Fruit fly (Drosophila melanogaster) whole organism, embryonic: Measurements from ENCODE around the gene CG10208.

Experiments used
- Abd-B ChIP-seq: fragments of 200-800 bp; sonication (Bioruptor generic); optimal IDR thresholded peaks from 2 replicates; lab custom pipeline; 2018; ENCODE audit warnings: missing biosample characterization, mild to moderate bottlenecking, missing genetic modification characterization, moderate library complexity
- Aef1 ChIP-seq: fragments of 200-800 bp; sonication (Bioruptor generic); IDR thresholded peaks from 3 replicates; pipeline ENCODE4 v1.3.6; 2022; ENCODE audit warnings: missing biosample characterization, missing genetic modification characterization
- BtbVII ChIP-seq: fragments of 200-800 bp; sonication (Bioruptor generic); optimal IDR thresholded peaks from 3 replicates; lab custom pipeline; 2017; ENCODE audit warnings: missing biosample characterization, mild to moderate bottlenecking, missing genetic modification characterization
- CG10267 ChIP-seq: fragments of 200-800 bp; sonication (Bioruptor generic); optimal IDR thresholded peaks from 2 replicates; lab custom pipeline; 2018; ENCODE audit warnings: missing biosample characterization, mild to moderate bottlenecking, missing genetic modification characterization, moderate library complexity
- CG10654 ChIP-seq: fragments of 200-800 bp; sonication (Bioruptor generic); optimal IDR thresholded peaks from 2 replicates; lab custom pipeline; 2016; ENCODE audit warnings: missing biosample characterization, missing genetic modification characterization
- CG10959 ChIP-seq: fragments of 200-800 bp; sonication (Bioruptor generic); IDR thresholded peaks from 2 replicates; pipeline ENCODE4 v1.3.6; 2022; ENCODE audit warnings: missing biosample characterization, missing genetic modification characterization
- CG11723 ChIP-seq: fragments of 200-800 bp; sonication (Bioruptor generic); optimal IDR thresholded peaks from 2 replicates; lab custom pipeline; 2017; ENCODE audit warnings: missing biosample characterization, mild to moderate bottlenecking, missing genetic modification characterization
- CG12104 ChIP-seq: fragments of 200-800 bp; sonication (Bioruptor generic); optimal IDR thresholded peaks from 3 replicates; lab custom pipeline; 2016; ENCODE audit warnings: missing biosample characterization, missing genetic modification characterization
- CG12659 ChIP-seq: fragments of 200-800 bp; sonication (Bioruptor generic); optimal IDR thresholded peaks from 3 replicates; lab custom pipeline; 2017; ENCODE audit warnings: mild to moderate bottlenecking, missing biosample characterization, missing genetic modification reagents, missing genetic modification characterization
- CG14965 ChIP-seq: fragments of 200-800 bp; sonication (Bioruptor generic); optimal IDR thresholded peaks from 2 replicates; lab custom pipeline; 2016; ENCODE audit warnings: missing biosample characterization, missing genetic modification characterization, borderline replicate concordance
- CG17186 ChIP-seq: fragments of 200-800 bp; sonication (Bioruptor generic); optimal IDR thresholded peaks from 3 replicates; lab custom pipeline; 2017; ENCODE audit warnings: missing biosample characterization, missing genetic modification reagents, missing genetic modification characterization
- CG18619 ChIP-seq: fragments of 200-800 bp; sonication (Bioruptor generic); optimal IDR thresholded peaks from 3 replicates; lab custom pipeline; 2017; ENCODE audit warnings: missing biosample characterization, mild to moderate bottlenecking, missing genetic modification characterization
- CG2202 ChIP-seq: fragments of 200-800 bp; sonication (Bioruptor generic); optimal IDR thresholded peaks from 2 replicates; lab custom pipeline; 2018; ENCODE audit warnings: missing biosample characterization, mild to moderate bottlenecking, missing genetic modification characterization
- CG3847 ChIP-seq: fragments of 200-800 bp; sonication (Bioruptor generic); IDR thresholded peaks from 2 replicates; pipeline ENCODE4 v1.3.6; 2022; ENCODE audit warnings: missing biosample characterization, missing genetic modification characterization
- CG42726 ChIP-seq: fragments of 200-800 bp; sonication (Bioruptor generic); IDR thresholded peaks from 2 replicates; pipeline ENCODE4 v1.3.6; 2022; ENCODE audit warnings: missing biosample characterization, missing genetic modification characterization; ENCODE audit not compliant: partially characterized antibody
- CG4282 ChIP-seq: fragments of 200-800 bp; sonication (Bioruptor generic); optimal IDR thresholded peaks from 2 replicates; lab custom pipeline; 2016; ENCODE audit warnings: missing biosample characterization, missing genetic modification characterization
- CG7556 ChIP-seq: fragments of 200-800 bp; sonication (Bioruptor generic); optimal IDR thresholded peaks from 2 replicates; lab custom pipeline; 2017; ENCODE audit warnings: missing biosample characterization, mild to moderate bottlenecking, missing genetic modification characterization
- CG7963 ChIP-seq: fragments of 200-800 bp; sonication (Bioruptor generic); IDR thresholded peaks from 3 replicates; pipeline ENCODE4 v1.3.6; 2022; ENCODE audit warnings: missing biosample characterization, missing genetic modification characterization; ENCODE audit not compliant: partially characterized antibody
- CG7987 ChIP-seq: fragments of 200-800 bp; sonication (Bioruptor generic); optimal IDR thresholded peaks from 2 replicates; lab custom pipeline; 2018; ENCODE audit warnings: missing biosample characterization, mild to moderate bottlenecking, missing genetic modification characterization, moderate library complexity
- CG8388 ChIP-seq: fragments of 200-800 bp; sonication (Bioruptor generic); optimal IDR thresholded peaks from 2 replicates; lab custom pipeline; 2019; ENCODE audit warnings: missing biosample characterization, mild to moderate bottlenecking, missing genetic modification characterization, moderate library complexity
- CG9437 ChIP-seq: fragments of 200-800 bp; sonication (Bioruptor generic); optimal IDR thresholded peaks from 2 replicates; lab custom pipeline; 2018; ENCODE audit warnings: missing biosample characterization, mild to moderate bottlenecking, missing genetic modification characterization
- CG9609 ChIP-seq: fragments of 200-800 bp; sonication (Bioruptor generic); optimal IDR thresholded peaks from 3 replicates; lab custom pipeline; 2016; ENCODE audit warnings: missing biosample characterization, missing genetic modification characterization
- CkIIα-i1 ChIP-seq: fragments of 200-800 bp; sonication (Bioruptor generic); IDR thresholded peaks from 2 replicates; pipeline ENCODE4 v1.3.6; 2022; ENCODE audit warnings: missing biosample characterization, missing genetic modification characterization
- Dek ChIP-seq: fragments of 200-800 bp; sonication (Bioruptor generic); optimal IDR thresholded peaks from 3 replicates; lab custom pipeline; 2019; ENCODE audit warnings: missing biosample characterization, mild to moderate bottlenecking, missing genetic modification characterization, moderate library complexity
- ERR ChIP-seq: fragments of 200-800 bp; sonication (Bioruptor generic); optimal IDR thresholded peaks from 2 replicates; lab custom pipeline; 2016; ENCODE audit warnings: missing biosample characterization, missing genetic modification characterization
- Ets65A ChIP-seq: fragments of 200-800 bp; sonication (Bioruptor generic); peaks from one replicate; lab custom pipeline; 2016; ENCODE audit warnings: missing biosample characterization, missing genetic modification characterization
- Kr ChIP-seq: fragments of 200-800 bp; sonication (Bioruptor generic); optimal IDR thresholded peaks from 2 replicates; lab custom pipeline; 2017; ENCODE audit warnings: missing biosample characterization, mild to moderate bottlenecking, missing genetic modification characterization
- Opbp ChIP-seq: fragments of 200-800 bp; sonication (Bioruptor generic); IDR thresholded peaks from 3 replicates; pipeline ENCODE4 v1.3.6; 2022; ENCODE audit warnings: missing biosample characterization, missing genetic modification characterization; ENCODE audit not compliant: partially characterized antibody
- Taf1 ChIP-seq: fragments of 200-800 bp; sonication (Bioruptor generic); IDR thresholded peaks from 2 replicates; pipeline ENCODE4 v1.3.6; 2022; ENCODE audit warnings: missing biosample characterization, missing genetic modification characterization
- Tbp ChIP-seq: fragments of >200 bp; optimal IDR thresholded peaks from 2 replicates; lab custom pipeline; 2018; ENCODE audit warnings: missing biosample characterization, missing genetic modification characterization
- Xrp1 ChIP-seq: fragments of 200-800 bp; sonication (Bioruptor generic); IDR thresholded peaks from 2 replicates; pipeline ENCODE4 v1.3.6; 2022; ENCODE audit warnings: missing biosample characterization, missing genetic modification characterization
- ac ChIP-seq: fragments of 200-800 bp; sonication (Bioruptor generic); optimal IDR thresholded peaks from 3 replicates; lab custom pipeline; 2017; ENCODE audit warnings: missing biosample characterization, mild to moderate bottlenecking, missing genetic modification characterization
- ap ChIP-seq: fragments of 200-800 bp; sonication (Bioruptor generic); IDR thresholded peaks from 2 replicates; pipeline ENCODE4 v1.3.6; 2022; ENCODE audit warnings: missing biosample characterization, missing genetic modification characterization
- cg ChIP-seq: fragments of 200-800 bp; sonication (Bioruptor generic); optimal IDR thresholded peaks from 3 replicates; lab custom pipeline; 2019; ENCODE audit warnings: missing biosample characterization, mild to moderate bottlenecking, missing genetic modification characterization, moderate library complexity
- ci ChIP-seq: fragments of 200-800 bp; sonication (Bioruptor generic); IDR thresholded peaks from 3 replicates; pipeline ENCODE4 v1.3.6; 2022; ENCODE audit warnings: missing biosample characterization, missing genetic modification characterization
- disco-r ChIP-seq: fragments of 200-800 bp; sonication (Bioruptor generic); optimal IDR thresholded peaks from 2 replicates; lab custom pipeline; 2016; ENCODE audit warnings: missing biosample characterization, missing genetic modification characterization
- eve ChIP-seq, 2 experiments: fragments of >200 bp; optimal IDR thresholded peaks; 2 replicates each; lab custom pipeline; 2017; ENCODE audit warnings: missing biosample characterization in 2 of 2, missing genetic modification characterization in 2 of 2
- fru ChIP-seq: fragments of >200 bp; optimal IDR thresholded peaks from 2 replicates; lab custom pipeline; 2017
- fu2 ChIP-seq: fragments of 200-800 bp; sonication (Bioruptor generic); optimal IDR thresholded peaks from 2 replicates; lab custom pipeline; 2016; ENCODE audit warnings: missing biosample characterization, missing genetic modification characterization
- gcm2 ChIP-seq: fragments of 200-800 bp; sonication (Bioruptor generic); optimal IDR thresholded peaks from 2 replicates; lab custom pipeline; 2016; ENCODE audit warnings: missing biosample characterization, missing genetic modification characterization
- gfzf ChIP-seq: fragments of 200-800 bp; sonication (Bioruptor generic); optimal IDR thresholded peaks from 2 replicates; lab custom pipeline; 2016; ENCODE audit warnings: missing biosample characterization, mild to moderate bottlenecking, missing genetic modification characterization, moderate library complexity
- klu ChIP-seq: fragments of 200-800 bp; sonication (Bioruptor generic); IDR thresholded peaks from 2 replicates; pipeline ENCODE4 v1.3.6; 2022; ENCODE audit warnings: missing biosample characterization, missing genetic modification characterization
- pan ChIP-seq, 4 experiments: fragments of >200 bp in 3 of 4; fragments of 200-800 bp in 1 of 4; sonication (Bioruptor generic) in 1 of 4; optimal IDR thresholded peaks in 3 of 4; IDR thresholded peaks in 1 of 4; 2 replicates each; pipeline versions ENCODE4 v1.3.6 to Lab custom; 2017 to 2022; ENCODE audit warnings: missing biosample characterization in 2 of 4, missing genetic modification characterization in 2 of 4, mixed read lengths in 1 of 4
- pita ChIP-seq: fragments of 200-800 bp; sonication (Bioruptor generic); optimal IDR thresholded peaks from 2 replicates; lab custom pipeline; 2017; ENCODE audit warnings: missing biosample characterization, mild to moderate bottlenecking, missing genetic modification characterization
- ranshi ChIP-seq: fragments of 200-800 bp; sonication (Bioruptor generic); IDR thresholded peaks from 2 replicates; pipeline ENCODE4 v1.3.6; 2022; ENCODE audit warnings: missing biosample characterization, missing genetic modification characterization
- rib ChIP-seq: fragments of 200-800 bp; sonication (Bioruptor generic); IDR thresholded peaks from 2 replicates; pipeline ENCODE4 v1.3.6; 2022; ENCODE audit warnings: missing biosample characterization, missing genetic modification characterization
- row ChIP-seq: fragments of 200-800 bp; sonication (Bioruptor generic); IDR thresholded peaks from 3 replicates; pipeline ENCODE4 v1.3.6; 2022; ENCODE audit warnings: missing biosample characterization, missing genetic modification characterization
- run ChIP-seq: fragments of 200-800 bp; sonication (Bioruptor generic); optimal IDR thresholded peaks from 3 replicates; lab custom pipeline; 2018; ENCODE audit warnings: missing biosample characterization, mild to moderate bottlenecking, missing genetic modification characterization
- sr ChIP-seq: fragments of 200-800 bp; sonication (Bioruptor generic); IDR thresholded peaks from 3 replicates; pipeline ENCODE4 v1.3.6; 2022; ENCODE audit warnings: missing biosample characterization, missing genetic modification characterization
- tin ChIP-seq: fragments of 200-800 bp; sonication (Bioruptor generic); optimal IDR thresholded peaks from 3 replicates; lab custom pipeline; 2016; ENCODE audit warnings: missing biosample characterization, missing genetic modification characterization
- zen2 ChIP-seq: fragments of 200-800 bp; sonication (Bioruptor generic); IDR thresholded peaks from 3 replicates; pipeline ENCODE4 v1.3.6; 2022; ENCODE audit warnings: missing biosample characterization, missing genetic modification characterization; ENCODE audit not compliant: partially characterized antibody

The CG10208 gene

dm6 chr3R:23726740-23727139 is 47.2 kb downstream of the CG10208 start (continued):
- TF ChIP-seq CG14965 (GFP tag; lab: Kevin White, UChicago) (no peak), zen2 (GFP tag; lab: Robert Waterston, UW) (no peak), ac (GFP tag; lab: Kevin White, UChicago) (no peak), CG7963 (GFP tag; lab: Robert Waterston, UW) (no peak), rib (peak; percentile 85; the same call in 1 of the 2 replicates), Kr (GFP tag; lab: Kevin White, UChicago) (no peak), pan (optimal IDR thresholded peaks at IDR 0.05; lab: Kevin White, UChicago) (no peak), pan (GFP tag; optimal IDR thresholded peaks at IDR 0.05 in 1 of 2, IDR thresholded peaks at IDR 0.05 in 1 of 2) (peak in 1 of 2 experiments; percentile 88), CG12659 (GFP tag; lab: Kevin White, UChicago) (peak; percentile 86), CG12104 (GFP tag; lab: Kevin White, UChicago) (peak; percentile 51), Taf1 (GFP tag; lab: Robert Waterston, UW) (peak; percentile 70; the same call in 1 of the 2 replicates), run (peak; percentile 60), ERR (GFP tag; lab: Kevin White, UChicago) (peak; percentile 47), Ets65A (GFP tag; lab: Kevin White, UChicago) (peak; percentile 76), CG10267 (tag; lab: Kevin White, UChicago) (peak; percentile 63), CG9437 (peak; percentile 23), sr (GFP tag; lab: Robert Waterston, UW) (peak; percentile 19; the same call in 1 of the 3 replicates), CG18619 (GFP tag; lab: Kevin White, UChicago) (peak; percentile 76), CG10654 (peak; percentile 61), gcm2 (GFP tag; lab: Kevin White, UChicago) (peak; percentile 54), CG10959 (no peak), CG4282 (GFP tag; lab: Kevin White, UChicago) (no peak), ap (GFP tag; lab: Robert Waterston, UW) (peak; percentile 46), CG7556 (peak; percentile 82), eve (GFP tag; optimal IDR thresholded peaks at IDR 0.05; lab: Kevin White, UChicago) (peak in 1 of 2 experiments; percentile 11), tin (GFP tag; lab: Kevin White, UChicago) (peak; percentile 55), ci (GFP tag; lab: Robert Waterston, UW) (peak; percentile 77), Dek (peak; percentile 71), CG11723 (GFP tag; lab: Kevin White, UChicago) (peak; percentile 36), gfzf (GFP tag; lab: Kevin White, UChicago) (no peak), BtbVII (GFP tag; lab: Kevin White, UChicago) (peak; percentile 83), Abd-B (GFP tag; lab: Kevin White, UChicago) (peak; percentile 58), CG2202 (no peak), CG3847 (GFP tag; lab: Robert Waterston, UW) (peak; percentile 76), row (GFP tag; lab: Robert Waterston, UW) (peak; percentile 87), CkIIα-i1 (no peak), pita (GFP tag; lab: Kevin White, UChicago) (no peak), cg (GFP tag; lab: Kevin White, UChicago) (no peak), ranshi (GFP tag; lab: Robert Waterston, UW) (peak; percentile 73), CG42726 (GFP tag; lab: Robert Waterston, UW) (no peak), klu (GFP tag; lab: Robert Waterston, UW) (peak; percentile 77), CG8388 (GFP tag; lab: Kevin White, UChicago) (peak; percentile 31), Tbp (GFP tag; lab: Kevin White, UChicago) (no peak), fu2 (GFP tag; lab: Kevin White, UChicago) (peak; percentile 65), CG17186 (GFP tag; lab: Kevin White, UChicago) (no peak), disco-r (GFP tag; lab: Kevin White, UChicago) (peak; percentile 45), CG7987 (peak; percentile 74), Xrp1 (GFP tag; lab: Robert Waterston, UW) (peak; percentile 75), fru (no peak), Aef1 (GFP tag; lab: Robert Waterston, UW) (peak; percentile 80), CG9609 (peak; percentile 43), Opbp (GFP tag; lab: Robert Waterston, UW) (no peak)
